Worm (Caenorhabditis elegans) whole organism, young adult: ENCODE measurements around the gene prx-6.
A peak's percentile ranks its signal among the peaks of the same experiment; 100 is the strongest.

ENCODE experiments used
- B0019.2 ChIP-seq: fragments of 200-800 bp; sonication (Bioruptor generic); conservative IDR thresholded peaks from 2 replicates; pipeline ENCODE4 v1.3.6; 2022; ENCODE audit warnings: missing genetic modification reagents, missing genetic modification characterization, missing compliant biosample characterization
- B0336.3 ChIP-seq: fragments of 200-800 bp; sonication (Bioruptor generic); IDR thresholded peaks from 2 replicates; pipeline ENCODE4 v1.3.6; 2022; ENCODE audit warnings: missing genetic modification characterization, missing compliant biosample characterization
- C06A6.2 ChIP-seq: fragments of 200-800 bp; sonication (Bioruptor generic); conservative IDR thresholded peaks from 2 replicates; pipeline ENCODE4 v1.3.6; 2022; ENCODE audit warnings: missing genetic modification characterization, missing compliant biosample characterization
- F22D6.2 ChIP-seq: sonication (generic microtip); optimal IDR thresholded peaks from 2 replicates; lab custom pipeline; 2016; ENCODE audit warnings: mild to moderate bottlenecking, missing genetic modification characterization, missing compliant biosample characterization
- F23B12.7 ChIP-seq: sonication (generic microtip); optimal IDR thresholded peaks from 2 replicates; lab custom pipeline; 2017; ENCODE audit warnings: missing genetic modification characterization, mild to moderate bottlenecking, missing compliant biosample characterization, antibody characterized with exemption, moderate library complexity; ENCODE audit not compliant: insufficient read depth
- F39B2.1 ChIP-seq: fragments of 200-800 bp; sonication (Bioruptor generic); IDR thresholded peaks from 2 replicates; pipeline ENCODE4 v1.3.6; 2022; ENCODE audit warnings: missing genetic modification reagents, missing genetic modification characterization, missing compliant biosample characterization
- Y53F4B.3 ChIP-seq: fragments of 200-800 bp; sonication (Bioruptor generic); IDR thresholded peaks from 2 replicates; pipeline ENCODE4 v1.3.6; 2022; ENCODE audit warnings: missing genetic modification reagents, missing genetic modification characterization, missing compliant biosample characterization
- Y53G8AR.9 ChIP-seq: fragments of 200-800 bp; sonication (Bioruptor generic); conservative IDR thresholded peaks from 2 replicates; pipeline ENCODE4 v1.3.6; 2022; ENCODE audit warnings: missing genetic modification reagents, missing genetic modification characterization, missing compliant biosample characterization
- Y79H2A.3 ChIP-seq: fragments of 200-800 bp; sonication (Bioruptor generic); conservative IDR thresholded peaks from 2 replicates; pipeline ENCODE4 v1.3.6; 2022; ENCODE audit warnings: missing genetic modification reagents, missing genetic modification characterization, missing compliant biosample characterization
- ZK185.1 ChIP-seq: sonication (generic microtip); optimal IDR thresholded peaks from 2 replicates; lab custom pipeline; 2016; ENCODE audit warnings: mild to moderate bottlenecking, missing genetic modification characterization, missing compliant biosample characterization; ENCODE audit not compliant: poor library complexity, severe bottlenecking
- ama-1 ChIP-seq, 3 experiments: fragments of 150-350 bp in 1 of 3; sonication (generic microtip) in 2 of 3; optimal IDR thresholded peaks; 2 replicates each; lab custom pipeline; 2014 to 2018; ENCODE audit warnings: missing biosample characterization in 2 of 3, missing genetic modification characterization in 2 of 3, missing genetic modification reagents in 2 of 3
- aptf-2 ChIP-seq: fragments of 200-800 bp; sonication (Bioruptor generic); conservative IDR thresholded peaks from 2 replicates; pipeline ENCODE4 v1.3.6; 2022; ENCODE audit warnings: missing genetic modification reagents, missing genetic modification characterization, missing compliant biosample characterization
- aptf-3 ChIP-seq: fragments of 200-800 bp; sonication (Bioruptor generic); IDR thresholded peaks from 2 replicates; pipeline ENCODE4 v1.3.6; 2022; ENCODE audit warnings: missing genetic modification characterization, missing compliant biosample characterization
- atf-7 ChIP-seq: sonication (generic microtip); optimal IDR thresholded peaks from 2 replicates; lab custom pipeline; 2017; ENCODE audit warnings: mild to moderate bottlenecking, missing genetic modification characterization, missing compliant biosample characterization
- cebp-1 ChIP-seq, 2 experiments: fragments of 200-800 bp in 1 of 2; sonication (Bioruptor generic) in 1 of 2; sonication (generic microtip) in 1 of 2; IDR thresholded peaks in 1 of 2; optimal IDR thresholded peaks in 1 of 2; 2 replicates each; pipeline versions ENCODE4 v1.3.6 to Lab custom; 2017 to 2022; ENCODE audit warnings: missing compliant biosample characterization in 2 of 2, missing genetic modification characterization in 2 of 2, mild to moderate bottlenecking in 1 of 2, missing genetic modification reagents in 1 of 2, moderate library complexity in 1 of 2
- ceh-27 ChIP-seq: fragments of 200-800 bp; sonication (Bioruptor generic); optimal IDR thresholded peaks from 2 replicates; lab custom pipeline; 2018; ENCODE audit warnings: mild to moderate bottlenecking, missing genetic modification characterization, moderate library complexity, missing compliant biosample characterization
- ceh-40 ChIP-seq: fragments of 200-800 bp; sonication (Bioruptor generic); IDR thresholded peaks from 2 replicates; pipeline ENCODE4 v1.3.6; 2022; ENCODE audit warnings: missing genetic modification characterization, missing compliant biosample characterization
- chd-7 ChIP-seq: sonication (generic microtip); optimal IDR thresholded peaks from 2 replicates; lab custom pipeline; 2016; ENCODE audit warnings: mild to moderate bottlenecking, missing genetic modification characterization, moderate library complexity, missing compliant biosample characterization
- dpl-1 ChIP-seq: fragments of 150-350 bp; optimal IDR thresholded peaks from 2 replicates; lab custom pipeline; 2014; ENCODE audit warnings: missing biosample characterization, missing genetic modification reagents, missing genetic modification characterization
- egl-44 ChIP-seq: fragments of 200-800 bp; sonication (Bioruptor generic); IDR thresholded peaks from 2 replicates; pipeline ENCODE4 v1.3.6; 2022; ENCODE audit warnings: missing genetic modification reagents, missing genetic modification characterization, missing compliant biosample characterization
- ekl-4 ChIP-seq: fragments of 200-800 bp; sonication (Bioruptor generic); IDR thresholded peaks from 2 replicates; pipeline ENCODE4 v1.3.6; 2022; ENCODE audit warnings: missing genetic modification reagents, missing genetic modification characterization, missing compliant biosample characterization
- ets-4 ChIP-seq: fragments of 200-800 bp; sonication (Bioruptor generic); optimal IDR thresholded peaks from 2 replicates; lab custom pipeline; 2018; ENCODE audit warnings: mild to moderate bottlenecking, missing genetic modification characterization, missing compliant biosample characterization
- gei-17 ChIP-seq: fragments of 200-800 bp; sonication (Bioruptor generic); optimal IDR thresholded peaks from 2 replicates; lab custom pipeline; 2018; ENCODE audit warnings: mild to moderate bottlenecking, missing genetic modification characterization, missing compliant biosample characterization
- him-1 ChIP-seq: sonication (generic microtip); optimal IDR thresholded peaks from 2 replicates; lab custom pipeline; 2016; ENCODE audit warnings: missing genotype, missing genetic modification reagents, missing genetic modification characterization, missing compliant biosample characterization
- hmg-1.2 ChIP-seq: fragments of 200-800 bp; sonication (Bioruptor generic); IDR thresholded peaks from 2 replicates; pipeline ENCODE4 v1.3.6; 2022; ENCODE audit warnings: missing genetic modification reagents, missing genetic modification characterization, missing compliant biosample characterization
- hmg-20 ChIP-seq: fragments of 200-800 bp; sonication (Bioruptor generic); IDR thresholded peaks from 2 replicates; pipeline ENCODE4 v1.3.6; 2022; ENCODE audit warnings: missing genetic modification reagents, missing genetic modification characterization, missing compliant biosample characterization
- let-526 ChIP-seq: fragments of 200-800 bp; sonication (Bioruptor generic); IDR thresholded peaks from 2 replicates; pipeline ENCODE4 v1.3.6; 2022; ENCODE audit warnings: missing genetic modification reagents, missing genetic modification characterization, missing compliant biosample characterization
- let-607 ChIP-seq, 2 experiments: fragments of 200-800 bp in 1 of 2; sonication (Bioruptor generic) in 1 of 2; sonication (generic microtip) in 1 of 2; optimal IDR thresholded peaks; 2 replicates each; lab custom pipeline; 2016 to 2018; ENCODE audit warnings: mild to moderate bottlenecking in 2 of 2, missing compliant biosample characterization in 2 of 2, missing genetic modification characterization in 2 of 2, moderate library complexity in 2 of 2, missing genotype in 1 of 2
- lin-40 ChIP-seq: sonication (generic microtip); optimal IDR thresholded peaks from 2 replicates; lab custom pipeline; 2016; ENCODE audit warnings: missing genetic modification characterization, mild to moderate bottlenecking, missing compliant biosample characterization, missing genotype, missing genetic modification reagents
- madf-6 ChIP-seq: fragments of 200-800 bp; sonication (Bioruptor generic); IDR thresholded peaks from 2 replicates; pipeline ENCODE4 v1.3.6; 2022; ENCODE audit warnings: missing genetic modification reagents, missing genetic modification characterization, missing compliant biosample characterization
- mel-28 ChIP-seq: sonication (generic microtip); optimal IDR thresholded peaks from 2 replicates; lab custom pipeline; 2016; ENCODE audit warnings: borderline replicate concordance, mild to moderate bottlenecking, missing genetic modification characterization, missing compliant biosample characterization
- nfyb-1 ChIP-seq: fragments of 200-800 bp; sonication (Bioruptor generic); IDR thresholded peaks from 2 replicates; pipeline ENCODE4 v1.3.6; 2022; ENCODE audit warnings: missing genetic modification reagents, missing genetic modification characterization, missing compliant biosample characterization
- nhr-179 ChIP-seq: sonication (generic microtip); optimal IDR thresholded peaks from 2 replicates; lab custom pipeline; 2016; ENCODE audit warnings: mild to moderate bottlenecking, missing genetic modification characterization, missing compliant biosample characterization
- rcor-1 ChIP-seq: fragments of 200-800 bp; sonication (Bioruptor generic); IDR thresholded peaks from 2 replicates; pipeline ENCODE4 v1.3.6; 2022; ENCODE audit warnings: missing genetic modification reagents, missing genetic modification characterization, missing compliant biosample characterization
- repo-1 ChIP-seq: sonication (generic microtip); optimal IDR thresholded peaks from 2 replicates; lab custom pipeline; 2017; ENCODE audit warnings: mild to moderate bottlenecking, missing genetic modification characterization, missing compliant biosample characterization
- rpc-1 ChIP-seq, 2 experiments: fragments of 150-350 bp in 1 of 2; sonication (generic microtip) in 1 of 2; optimal IDR thresholded peaks; 2 replicates each; lab custom pipeline; 2014 to 2018; ENCODE audit warnings: missing biosample characterization in 1 of 2, missing genetic modification characterization in 1 of 2, missing genetic modification reagents in 1 of 2, missing genotype in 1 of 2
- sea-2 ChIP-seq: fragments of 200-800 bp; sonication (Bioruptor generic); IDR thresholded peaks from 2 replicates; pipeline ENCODE4 v1.3.6; 2022; ENCODE audit warnings: missing genetic modification characterization, missing compliant biosample characterization
- snpc-1.1 ChIP-seq: sonication (generic microtip); optimal IDR thresholded peaks from 2 replicates; lab custom pipeline; 2017; ENCODE audit warnings: missing genetic modification characterization, mild to moderate bottlenecking, missing compliant biosample characterization, antibody characterized with exemption, moderate library complexity, missing genotype, missing genetic modification reagents; ENCODE audit not compliant: insufficient read depth
- snpc-1.3 ChIP-seq: sonication (generic microtip); optimal IDR thresholded peaks from 2 replicates; lab custom pipeline; 2017; ENCODE audit warnings: missing genetic modification characterization, mild to moderate bottlenecking, missing compliant biosample characterization, antibody characterized with exemption, moderate library complexity, missing genotype, missing genetic modification reagents; ENCODE audit not compliant: insufficient read depth
- snpc-4 ChIP-seq, 5 experiments: fragments of 150-350 bp in 1 of 5; sonication (generic microtip) in 4 of 5; optimal IDR thresholded peaks; 2 replicates each; lab custom pipeline; 2014 to 2018; ENCODE audit warnings: missing genetic modification characterization in 5 of 5, missing biosample characterization in 3 of 5, antibody characterized with exemption in 2 of 5, mild to moderate bottlenecking in 2 of 5, missing compliant biosample characterization in 2 of 5, missing genotype in 2 of 5, moderate library complexity in 2 of 5, missing genetic modification reagents in 1 of 5
- sptf-2 ChIP-seq: fragments of 200-800 bp; sonication (Bioruptor generic); optimal IDR thresholded peaks from 2 replicates; lab custom pipeline; 2018; ENCODE audit warnings: mild to moderate bottlenecking, missing genetic modification characterization, missing compliant biosample characterization
- zfh-2 ChIP-seq: fragments of 200-800 bp; sonication (Bioruptor generic); conservative IDR thresholded peaks from 2 replicates; pipeline ENCODE4 v1.3.6; 2022; ENCODE audit warnings: missing genetic modification reagents, missing genetic modification characterization, missing compliant biosample characterization
- ztf-18 ChIP-seq: sonication (generic microtip); optimal IDR thresholded peaks from 2 replicates; lab custom pipeline; 2016; ENCODE audit warnings: missing genotype, mild to moderate bottlenecking, missing genetic modification characterization, missing compliant biosample characterization
- ztf-25 ChIP-seq: fragments of 200-800 bp; sonication (Bioruptor generic); IDR thresholded peaks from 2 replicates; pipeline ENCODE4 v1.3.6; 2022; ENCODE audit warnings: missing genetic modification reagents, missing genetic modification characterization, missing compliant biosample characterization

Gene prx-6

ce11 chrV:4734608-4735007, 14.7 kb upstream of the prx-6 start (continued):
- TF ChIP-seq hmg-1.2 (GFP tag; lab: Robert Waterston, UW) (no peak), ekl-4 (GFP tag; lab: Robert Waterston, UW) (no peak; the same call in 1 of the 2 replicates), F22D6.2 (no peak), dpl-1 (GFP tag; lab: Kevin White, UChicago) (no peak), ztf-18 (tag; lab: Kevin White, UChicago) (no peak), rcor-1 (GFP tag; lab: Robert Waterston, UW) (no peak), ama-1 (optimal IDR thresholded peaks at IDR 0.05; lab: Kevin White, UChicago) (no peak), ama-1 (GFP tag; optimal IDR thresholded peaks at IDR 0.05; lab: Kevin White, UChicago) (no peak), hmg-20 (GFP tag; lab: Robert Waterston, UW) (no peak), ceh-40 (GFP tag; lab: Robert Waterston, UW) (no peak), Y53G8AR.9 (GFP tag; lab: Robert Waterston, UW) (no peak), ZK185.1 (tag; lab: Kevin White, UChicago) (no peak), madf-6 (GFP tag; lab: Robert Waterston, UW) (peak; percentile 52), chd-7 (tag; lab: Kevin White, UChicago) (peak; percentile 0), Y79H2A.3 (GFP tag; lab: Robert Waterston, UW) (peak; percentile 85), sea-2 (GFP tag; lab: Robert Waterston, UW) (no peak), snpc-1.3 (tag; lab: Kevin White, UChicago) (no peak), B0336.3 (0 out of 2 replicates have a peak, but pooled peaks have one; percentile 19), let-526 (GFP tag; lab: Robert Waterston, UW) (no peak), egl-44 (GFP tag; lab: Robert Waterston, UW) (no peak), ztf-25 (0 out of 2 replicates have a peak, but pooled peaks have one; percentile 50), repo-1 (tag; lab: Kevin White, UChicago) (no peak), ceh-27 (GFP tag; lab: Kevin White, UChicago) (no peak), snpc-1.1 (tag; lab: Kevin White, UChicago) (no peak), rpc-1 (optimal IDR thresholded peaks at IDR 0.05; lab: Kevin White, UChicago) (no peak), rpc-1 (tag; optimal IDR thresholded peaks at IDR 0.05; lab: Kevin White, UChicago) (no peak), him-1 (tag; lab: Kevin White, UChicago) (no peak), nhr-179 (no peak), sptf-2 (GFP tag; lab: Kevin White, UChicago) (no peak), F23B12.7 (tag; lab: Kevin White, UChicago) (no peak), cebp-1 (GFP tag; IDR thresholded peaks at IDR 0.05; lab: Robert Waterston, UW) (no peak), cebp-1 (tag; optimal IDR thresholded peaks at IDR 0.05; lab: Kevin White, UChicago) (no peak), let-607 (tag; optimal IDR thresholded peaks at IDR 0.05; lab: Kevin White, UChicago) (no peak), aptf-2 (no peak), gei-17 (GFP tag; lab: Kevin White, UChicago) (no peak), atf-7 (no peak), mel-28 (tag; lab: Kevin White, UChicago) (no peak), lin-40 (tag; lab: Kevin White, UChicago) (no peak), ets-4 (no peak)

DNA sequence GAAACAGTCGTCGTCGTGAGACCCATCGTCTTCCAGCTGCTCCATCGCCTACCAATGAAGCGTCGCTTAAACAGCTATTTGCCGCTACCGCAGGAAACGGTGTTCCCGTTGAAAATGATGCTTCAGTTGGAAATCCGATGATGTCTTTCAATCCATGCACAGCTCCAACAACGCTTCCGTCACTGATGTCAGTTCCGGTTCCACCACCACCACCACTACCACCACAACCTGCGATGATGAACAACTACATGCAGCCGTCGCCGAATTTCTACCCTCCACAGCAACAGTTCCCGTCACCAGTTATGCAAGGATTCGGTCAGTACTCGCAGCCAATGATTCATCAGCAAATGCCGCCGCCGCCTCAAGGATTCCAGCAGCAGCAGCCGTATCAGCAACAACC, 14.1 kb upstream of the prx-6 start:
- TF ChIP-seq F39B2.1 (GFP tag; lab: Robert Waterston, UW) (no peak), B0019.2 (GFP tag; lab: Robert Waterston, UW) (no peak), snpc-4 (GFP tag; optimal IDR thresholded peaks at IDR 0.05; lab: Kevin White, UChicago) (no peak), snpc-4 (tag; optimal IDR thresholded peaks at IDR 0.05; lab: Kevin White, UChicago) (no peak), lin-40 (tag; lab: Kevin White, UChicago) (no peak), zfh-2 (peak; percentile 58; the same call in 1 of the 2 replicates), C06A6.2 (GFP tag; lab: Robert Waterston, UW) (no peak), ets-4 (no peak), nfyb-1 (GFP tag; lab: Robert Waterston, UW) (0 out of 2 replicates have a peak, but pooled peaks have one; percentile 58), Y53F4B.3 (GFP tag; lab: Robert Waterston, UW) (no peak), aptf-3 (GFP tag; lab: Robert Waterston, UW) (no peak)
